Fruit fly (Drosophila melanogaster) whole organism, prepupa: ENCODE measurements around the gene CG7841.
A peak's percentile ranks its signal among the peaks of the same experiment; 100 is the strongest.

ENCODE experiments used
- Eip78C ChIP-seq: fragments of 200-800 bp; sonication (Bioruptor generic); peaks from one replicate; lab custom pipeline; 2016; ENCODE audit warnings: missing biosample characterization, missing genetic modification characterization
- fd59A ChIP-seq: fragments of 200-800 bp; sonication (Bioruptor generic); optimal IDR thresholded peaks from 2 replicates; lab custom pipeline; 2017; ENCODE audit warnings: missing biosample characterization, mild to moderate bottlenecking, missing genetic modification characterization, missing genetic modification reagents

- no peak for TF ChIP-seq fd59A (GFP tag; lab: Kevin White, UChicago)
- TF ChIP-seq Eip78C (GFP tag; lab: Kevin White, UChicago) = peak; percentile 70
These were observed 2.7 kb upstream of the CG7841 start, which contains the start of gene MsrA for dm6 chr3L:15510787-15511186.
